Fruit fly (Drosophila melanogaster) whole organism, embryonic: Measurements from ENCODE around the gene CG10019.
A peak's percentile ranks its signal among the peaks of the same experiment; 100 is the strongest.

ENCODE experiments used
- Aef1 ChIP-seq: fragments of 200-800 bp; sonication (Bioruptor generic); IDR thresholded peaks from 3 replicates; pipeline ENCODE4 v1.3.6; 2022; ENCODE audit warnings: missing biosample characterization, missing genetic modification characterization
- Asciz ChIP-seq: fragments of 200-800 bp; sonication (Bioruptor generic); optimal IDR thresholded peaks from 2 replicates; lab custom pipeline; 2017; ENCODE audit warnings: missing biosample characterization, mild to moderate bottlenecking, missing genetic modification characterization, missing genetic modification reagents
- CG1024 ChIP-seq: fragments of 200-800 bp; sonication (Bioruptor generic); IDR thresholded peaks from 2 replicates; pipeline ENCODE4 v1.3.6; 2022; ENCODE audit warnings: missing biosample characterization, missing genetic modification characterization
- CG10959 ChIP-seq: fragments of 200-800 bp; sonication (Bioruptor generic); IDR thresholded peaks from 2 replicates; pipeline ENCODE4 v1.3.6; 2022; ENCODE audit warnings: missing biosample characterization, missing genetic modification characterization
- CG12219 ChIP-seq: fragments of 200-800 bp; sonication (Bioruptor generic); optimal IDR thresholded peaks from 3 replicates; lab custom pipeline; 2018; ENCODE audit warnings: missing biosample characterization, mild to moderate bottlenecking, missing genetic modification characterization
- CG12744 ChIP-seq: fragments of 200-800 bp; sonication (Bioruptor generic); optimal IDR thresholded peaks from 2 replicates; lab custom pipeline; 2016; ENCODE audit warnings: missing biosample characterization, missing genetic modification characterization
- CG13296 ChIP-seq: fragments of 200-800 bp; sonication (Bioruptor generic); optimal IDR thresholded peaks from 3 replicates; lab custom pipeline; 2018; ENCODE audit warnings: missing biosample characterization, mild to moderate bottlenecking, missing genetic modification characterization
- CG14441 ChIP-seq: fragments of 200-800 bp; sonication (Bioruptor generic); IDR thresholded peaks from 2 replicates; pipeline ENCODE4 v1.3.6; 2022; ENCODE audit warnings: missing biosample characterization, missing genetic modification characterization
- CG15073 ChIP-seq: fragments of 200-800 bp; sonication (Bioruptor generic); optimal IDR thresholded peaks from 2 replicates; lab custom pipeline; 2016; ENCODE audit warnings: missing biosample characterization, missing genetic modification characterization
- CG15696 ChIP-seq: fragments of 200-800 bp; sonication (Bioruptor generic); optimal IDR thresholded peaks from 2 replicates; lab custom pipeline; 2019; ENCODE audit warnings: missing biosample characterization, mild to moderate bottlenecking, missing genetic modification characterization, moderate library complexity
- CG16779 ChIP-seq: fragments of 200-800 bp; sonication (Bioruptor generic); IDR thresholded peaks from 2 replicates; pipeline ENCODE4 v1.3.6; 2022; ENCODE audit warnings: missing biosample characterization, missing genetic modification characterization
- CG2129 ChIP-seq: fragments of 200-800 bp; sonication (Bioruptor generic); IDR thresholded peaks from 2 replicates; pipeline ENCODE4 v1.3.6; 2022; ENCODE audit warnings: missing biosample characterization, missing genetic modification characterization; ENCODE audit not compliant: partially characterized antibody
- CG2202 ChIP-seq: fragments of 200-800 bp; sonication (Bioruptor generic); optimal IDR thresholded peaks from 2 replicates; lab custom pipeline; 2018; ENCODE audit warnings: missing biosample characterization, mild to moderate bottlenecking, missing genetic modification characterization
- CG2678 ChIP-seq: fragments of 200-800 bp; sonication (Bioruptor generic); optimal IDR thresholded peaks from 3 replicates; lab custom pipeline; 2019; ENCODE audit warnings: missing biosample characterization, mild to moderate bottlenecking, missing genetic modification characterization, moderate library complexity
- CG32532 ChIP-seq: fragments of 200-800 bp; sonication (Bioruptor generic); IDR thresholded peaks from 2 replicates; pipeline ENCODE4 v1.3.6; 2022; ENCODE audit warnings: missing biosample characterization, missing genetic modification characterization
- CG4360 ChIP-seq: fragments of 200-800 bp; sonication (Bioruptor generic); IDR thresholded peaks from 2 replicates; pipeline ENCODE4 v1.3.6; 2022; ENCODE audit warnings: missing biosample characterization, missing genetic modification characterization
- CG7556 ChIP-seq: fragments of 200-800 bp; sonication (Bioruptor generic); optimal IDR thresholded peaks from 2 replicates; lab custom pipeline; 2017; ENCODE audit warnings: missing biosample characterization, mild to moderate bottlenecking, missing genetic modification characterization
- CG9437 ChIP-seq: fragments of 200-800 bp; sonication (Bioruptor generic); optimal IDR thresholded peaks from 2 replicates; lab custom pipeline; 2018; ENCODE audit warnings: missing biosample characterization, mild to moderate bottlenecking, missing genetic modification characterization
- Camta ChIP-seq: fragments of 200-800 bp; sonication (Bioruptor generic); optimal IDR thresholded peaks from 2 replicates; lab custom pipeline; 2016; ENCODE audit warnings: missing biosample characterization, missing genetic modification characterization
- CrebB ChIP-seq: fragments of 200-800 bp; sonication (Bioruptor generic); optimal IDR thresholded peaks from 3 replicates; lab custom pipeline; 2018; ENCODE audit warnings: missing biosample characterization, mild to moderate bottlenecking, missing genetic modification characterization
- D ChIP-seq, 2 experiments: fragments of 200-800 bp in 1 of 2; fragments of >200 bp in 1 of 2; sonication (Bioruptor generic) in 1 of 2; optimal IDR thresholded peaks; 2 replicates in 1 of 2; 3 replicates in 1 of 2; lab custom pipeline; 2017; ENCODE audit warnings: mild to moderate bottlenecking in 1 of 2, missing biosample characterization in 1 of 2, missing genetic modification characterization in 1 of 2, missing genetic modification reagents in 1 of 2
- D19A ChIP-seq: fragments of 200-800 bp; optimal IDR thresholded peaks from 3 replicates; lab custom pipeline; 2019; ENCODE audit warnings: missing biosample characterization, mild to moderate bottlenecking, missing genetic modification characterization, moderate library complexity
- D19B ChIP-seq: fragments of 200-800 bp; sonication (Bioruptor generic); optimal IDR thresholded peaks from 2 replicates; lab custom pipeline; 2017; ENCODE audit warnings: missing biosample characterization, mild to moderate bottlenecking, missing genetic modification characterization
- Dbx ChIP-seq: fragments of 200-800 bp; sonication (Bioruptor generic); IDR thresholded peaks from 3 replicates; pipeline ENCODE4 v1.3.6; 2022; ENCODE audit warnings: missing biosample characterization, missing genetic modification characterization
- Dek ChIP-seq: fragments of 200-800 bp; sonication (Bioruptor generic); optimal IDR thresholded peaks from 3 replicates; lab custom pipeline; 2019; ENCODE audit warnings: missing biosample characterization, mild to moderate bottlenecking, missing genetic modification characterization, moderate library complexity
- Dip3 ChIP-seq: fragments of 200-800 bp; sonication (Bioruptor generic); optimal IDR thresholded peaks from 3 replicates; lab custom pipeline; 2016; ENCODE audit warnings: missing biosample characterization, missing genetic modification characterization
- GATAe ChIP-seq: fragments of 200-800 bp; sonication (Bioruptor generic); conservative IDR thresholded peaks from 2 replicates; pipeline ENCODE4 v1.3.6; 2022; ENCODE audit warnings: missing biosample characterization, missing genetic modification characterization
- Kr ChIP-seq: fragments of 200-800 bp; sonication (Bioruptor generic); optimal IDR thresholded peaks from 2 replicates; lab custom pipeline; 2017; ENCODE audit warnings: missing biosample characterization, mild to moderate bottlenecking, missing genetic modification characterization
- Mad ChIP-seq: fragments of 200-800 bp; sonication (Bioruptor generic); optimal IDR thresholded peaks from 2 replicates; lab custom pipeline; 2016; ENCODE audit warnings: missing biosample characterization, missing genetic modification characterization
- Med ChIP-seq: fragments of 200-800 bp; sonication (Bioruptor generic); peaks from one replicate; lab custom pipeline; 2016; ENCODE audit warnings: missing biosample characterization, missing genetic modification characterization, mild to moderate bottlenecking, inconsistent platforms, moderate library complexity
- Six4 ChIP-seq: fragments of 200-800 bp; sonication (Bioruptor generic); optimal IDR thresholded peaks from 2 replicates; lab custom pipeline; 2016; ENCODE audit warnings: missing biosample characterization, missing genetic modification characterization
- al ChIP-seq: fragments of 200-800 bp; sonication (Bioruptor generic); IDR thresholded peaks from 2 replicates; pipeline ENCODE4 v1.3.6; 2022; ENCODE audit warnings: missing biosample characterization, missing genetic modification characterization
- da ChIP-seq: fragments of 200-800 bp; sonication (Bioruptor generic); optimal IDR thresholded peaks from 2 replicates; lab custom pipeline; 2016; ENCODE audit warnings: missing biosample characterization, missing genetic modification characterization
- dmrt11E ChIP-seq: fragments of 200-800 bp; sonication (Bioruptor generic); optimal IDR thresholded peaks from 3 replicates; lab custom pipeline; 2018; ENCODE audit warnings: missing biosample characterization, mild to moderate bottlenecking, missing genetic modification characterization, moderate library complexity
- dpn ChIP-seq, 2 experiments: fragments of 200-800 bp; sonication (Bioruptor generic); optimal IDR thresholded peaks; 3 replicates each; lab custom pipeline; 2016; ENCODE audit warnings: missing biosample characterization in 2 of 2, missing genetic modification characterization in 2 of 2
- ewg ChIP-seq: fragments of 200-800 bp; sonication (Bioruptor generic); optimal IDR thresholded peaks from 3 replicates; lab custom pipeline; 2017; ENCODE audit warnings: mild to moderate bottlenecking, missing biosample characterization, missing genetic modification reagents, missing genetic modification characterization
- gcm ChIP-seq: fragments of 200-800 bp; sonication (Bioruptor generic); optimal IDR thresholded peaks from 2 replicates; lab custom pipeline; 2019; ENCODE audit warnings: missing biosample characterization, mild to moderate bottlenecking, missing genetic modification characterization, moderate library complexity
- her ChIP-seq: fragments of 200-800 bp; sonication (Bioruptor generic); optimal IDR thresholded peaks from 2 replicates; lab custom pipeline; 2016; ENCODE audit warnings: missing biosample characterization, missing genetic modification characterization
- lov ChIP-seq, 2 experiments: fragments of 200-800 bp in 1 of 2; fragments of >200 bp in 1 of 2; sonication (Bioruptor generic) in 1 of 2; IDR thresholded peaks in 1 of 2; optimal IDR thresholded peaks in 1 of 2; 2 replicates in 1 of 2; 3 replicates in 1 of 2; pipeline versions ENCODE4 v1.3.6 to Lab custom; 2017 to 2022; ENCODE audit warnings: missing biosample characterization in 1 of 2, missing genetic modification characterization in 1 of 2
- ro ChIP-seq: fragments of 200-800 bp; sonication (Bioruptor generic); IDR thresholded peaks from 2 replicates; pipeline ENCODE4 v1.3.6; 2022; ENCODE audit warnings: missing biosample characterization, missing genetic modification characterization
- sd ChIP-seq: fragments of 200-800 bp; sonication (Bioruptor generic); optimal IDR thresholded peaks from 3 replicates; lab custom pipeline; 2018; ENCODE audit warnings: missing biosample characterization, mild to moderate bottlenecking, missing genetic modification characterization, moderate library complexity
- sisA ChIP-seq: fragments of 200-800 bp; sonication (Bioruptor generic); IDR thresholded peaks from 2 replicates; pipeline ENCODE4 v1.3.6; 2022; ENCODE audit warnings: missing biosample characterization, missing genetic modification characterization
- slp2 ChIP-seq: fragments of 200-800 bp; sonication (Bioruptor generic); optimal IDR thresholded peaks from 2 replicates; lab custom pipeline; 2016; ENCODE audit warnings: missing biosample characterization, missing genetic modification characterization
- sob ChIP-seq: fragments of 200-800 bp; sonication (Bioruptor generic); IDR thresholded peaks from 2 replicates; pipeline ENCODE4 v1.3.6; 2022; ENCODE audit warnings: missing biosample characterization, missing genetic modification characterization
- tin ChIP-seq: fragments of 200-800 bp; sonication (Bioruptor generic); optimal IDR thresholded peaks from 3 replicates; lab custom pipeline; 2016; ENCODE audit warnings: missing biosample characterization, missing genetic modification characterization
- tll ChIP-seq, 2 experiments: fragments of 200-800 bp in 1 of 2; fragments of >200 bp in 1 of 2; sonication (Bioruptor generic) in 1 of 2; optimal IDR thresholded peaks; 2 replicates each; lab custom pipeline; 2017 to 2019; ENCODE audit warnings: missing biosample characterization in 2 of 2, missing genetic modification characterization in 2 of 2, mild to moderate bottlenecking in 1 of 2, moderate library complexity in 1 of 2

CG10019 gene

DNA sequence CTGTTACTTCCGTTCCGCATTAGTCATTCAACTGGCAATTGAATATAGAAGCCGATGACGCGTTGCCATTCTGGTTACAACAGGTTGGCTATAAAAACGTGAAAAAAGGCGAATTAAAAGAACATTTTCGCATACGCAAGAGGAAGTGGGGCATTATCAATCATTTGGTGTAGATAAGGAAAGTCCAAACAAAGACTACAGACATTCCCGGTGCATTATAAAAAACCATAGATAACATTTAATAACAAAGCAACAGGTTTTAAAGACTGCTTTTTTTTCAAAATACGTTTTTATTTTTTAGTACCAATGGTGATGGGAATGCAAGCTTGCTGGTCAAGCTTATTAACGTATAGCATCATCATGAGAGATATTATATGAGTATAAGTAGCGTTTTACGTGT lies 57.9 kb downstream of the CG10019 start:
- TF ChIP-seq Dbx (GFP tag; lab: Robert Waterston, UW): no peak
- peak; percentile 0 for TF ChIP-seq sd (tag; lab: Kevin White, UChicago)
- TF ChIP-seq, all 482 proteins: peak for 1

DNA sequence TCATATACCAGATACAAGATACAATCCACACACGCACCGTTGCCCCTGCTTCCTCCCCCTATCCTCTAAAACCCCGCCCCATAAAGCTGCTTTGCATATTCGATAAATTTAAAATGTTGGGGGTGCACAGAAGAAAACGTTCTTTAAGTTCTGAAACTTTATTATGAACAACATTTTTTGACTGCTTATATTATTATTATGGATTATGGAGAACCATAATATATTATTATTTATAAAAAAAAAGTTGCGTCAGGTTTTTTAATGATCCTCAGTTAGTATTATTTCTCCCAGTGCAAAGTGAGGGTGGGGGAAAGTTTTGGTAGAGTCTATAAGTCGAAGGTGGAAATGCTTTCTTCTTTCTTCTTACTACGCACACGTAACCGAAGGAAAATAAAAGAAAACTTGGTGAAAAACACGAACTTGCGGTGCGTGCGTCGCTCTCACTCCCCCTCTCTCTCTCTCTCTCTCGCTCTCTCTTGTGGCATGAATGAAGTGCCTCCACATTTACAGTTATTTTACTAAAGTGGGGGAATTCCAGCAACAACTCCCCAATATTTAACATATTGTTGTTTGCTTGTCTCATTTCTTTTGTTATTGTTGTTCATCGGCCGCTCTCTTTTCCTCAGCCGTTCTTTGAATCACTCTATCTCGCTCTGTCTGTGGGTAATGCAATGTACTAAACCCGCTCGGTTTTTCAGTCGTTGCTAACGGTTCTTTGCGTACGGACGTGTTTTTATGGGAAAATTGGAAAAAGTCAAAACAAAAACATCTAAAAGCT lies 59.2 kb downstream of the CG10019 start:
- TF ChIP-seq Med (GFP tag; lab: Kevin White, UChicago): peak; percentile 49
- TF ChIP-seq D19A: peak; percentile 89
- peak; percentile 76 for TF ChIP-seq Six4 (GFP tag; lab: Kevin White, UChicago)
- TF ChIP-seq CG2129 (GFP tag; lab: Robert Waterston, UW): no peak
- no peak for TF ChIP-seq al
- no peak for TF ChIP-seq lov (optimal IDR thresholded peaks at IDR 0.05; lab: Kevin White, UChicago)
- peak; percentile 84; the same call in 2 of the 3 replicates for TF ChIP-seq lov (GFP tag; IDR thresholded peaks at IDR 0.05; lab: Robert Waterston, UW)
- TF ChIP-seq Kr: no peak
- no peak for TF ChIP-seq slp2
- TF ChIP-seq D19B (GFP tag; lab: Kevin White, UChicago): no peak
- peak; percentile 72 for TF ChIP-seq CG1024
- TF ChIP-seq ewg: peak; percentile 72
- TF ChIP-seq GATAe (GFP tag; lab: Robert Waterston, UW): no peak; the same call in 1 of the 2 replicates
- peak; percentile 35; the same call in 1 of the 2 replicates for TF ChIP-seq CG14441 (GFP tag; lab: Robert Waterston, UW)
- TF ChIP-seq gcm: peak; percentile 91
- TF ChIP-seq Mad (GFP tag; lab: Kevin White, UChicago): no peak
- peak; percentile 77 for TF ChIP-seq Asciz (GFP tag; lab: Kevin White, UChicago)
- TF ChIP-seq CG15073: peak; percentile 46
- TF ChIP-seq da (GFP tag; lab: Kevin White, UChicago): no peak
- peak; percentile 44; the same call in 1 of the 2 replicates for TF ChIP-seq ro
- no peak for TF ChIP-seq her (GFP tag; lab: Kevin White, UChicago)
- no peak for TF ChIP-seq CG12744 (GFP tag; lab: Kevin White, UChicago)
- TF ChIP-seq CG2678: peak; percentile 89
- peak; percentile 56 for TF ChIP-seq Aef1
- peak in 1 of 2 experiments; percentile 72 for TF ChIP-seq dpn (GFP tag; optimal IDR thresholded peaks at IDR 0.05; lab: Kevin White, UChicago)
- TF ChIP-seq D (optimal IDR thresholded peaks at IDR 0.05; lab: Kevin White, UChicago): no peak
- peak; percentile 84 for TF ChIP-seq D (GFP tag; optimal IDR thresholded peaks at IDR 0.05; lab: Kevin White, UChicago)
- peak; percentile 65 for TF ChIP-seq CG32532 (GFP tag; lab: Robert Waterston, UW)
- no peak for TF ChIP-seq Camta (GFP tag; lab: Kevin White, UChicago)
- TF ChIP-seq CrebB (tag; lab: Kevin White, UChicago): peak; percentile 54
- TF ChIP-seq sob (GFP tag; lab: Robert Waterston, UW): peak; percentile 68
- no peak for TF ChIP-seq CG16779
- TF ChIP-seq sisA (GFP tag; lab: Robert Waterston, UW): peak; percentile 91
- peak; percentile 68 for TF ChIP-seq tin (GFP tag; lab: Kevin White, UChicago)
- peak; percentile 62 for TF ChIP-seq CG4360
- peak; percentile 86 for TF ChIP-seq CG7556 (GFP tag; lab: Kevin White, UChicago)
- peak; percentile 42; the same call in 1 of the 2 replicates for TF ChIP-seq CG10959 (GFP tag; lab: Robert Waterston, UW)
- peak; percentile 82 for TF ChIP-seq dmrt11E (tag; lab: Kevin White, UChicago)
- TF ChIP-seq CG15696 (tag; lab: Kevin White, UChicago): peak; percentile 27
- TF ChIP-seq CG2202 (tag; lab: Kevin White, UChicago): peak; percentile 82
- TF ChIP-seq Dip3 (GFP tag; lab: Kevin White, UChicago): no peak
- TF ChIP-seq CG9437 (GFP tag; lab: Kevin White, UChicago): peak; percentile 81
- peak; percentile 16 for TF ChIP-seq CG12219 (GFP tag; lab: Kevin White, UChicago)
- TF ChIP-seq tll (GFP tag; optimal IDR thresholded peaks at IDR 0.05; lab: Kevin White, UChicago): no peak
- no peak for TF ChIP-seq CG13296 (GFP tag; lab: Kevin White, UChicago)
- peak; percentile 70 for TF ChIP-seq Dek
